Fruit fly (Drosophila melanogaster): Measurements from ENCODE around the gene BtbVII.

dm6 chr3L:3178530-3179096 is 30.2 kb downstream of the BtbVII start, which contains the start of the genes MnM and Girdin:
- TF ChIP-seq gl (tag; optimal IDR thresholded peaks at IDR 0.05): no peak
- no peak for TF ChIP-seq Pif1A (GFP tag; optimal IDR thresholded peaks at IDR 0.05)
- TF ChIP-seq CG15710 (tag; optimal IDR thresholded peaks at IDR 0.05): no peak
- TF ChIP-seq Snoo (tag; optimal IDR thresholded peaks at IDR 0.05): no peak
- peak; percentile 16; the same call in 1 of the 2 replicates for TF ChIP-seq CG10348 (GFP tag; IDR thresholded peaks at IDR 0.05)
